Worm (Caenorhabditis elegans) whole organism, L4 larva: ENCODE results near the gene sre-52.
A peak's percentile ranks its signal among the peaks of the same experiment; 100 is the strongest.

ENCODE experiments used
- F10B5.3 ChIP-seq: sonication (generic microtip); optimal IDR thresholded peaks from 2 replicates; lab custom pipeline; 2016; ENCODE audit warnings: mild to moderate bottlenecking, missing genetic modification characterization, missing compliant biosample characterization
- F44E2.7 ChIP-seq: fragments of 200-800 bp; sonication (Bioruptor generic); IDR thresholded peaks from 2 replicates; pipeline ENCODE4 v2.1.2; 2022; ENCODE audit warnings: missing genetic modification characterization, missing compliant biosample characterization
- R02D3.7 ChIP-seq: fragments of 150-350 bp; sonication (generic microtip); optimal IDR thresholded peaks from 3 replicates; lab custom pipeline; 2014; ENCODE audit warnings: missing biosample characterization, missing genetic modification characterization
- T20F7.1 ChIP-seq: fragments of 200-800 bp; sonication (Bioruptor generic); optimal IDR thresholded peaks from 2 replicates; lab custom pipeline; 2018; ENCODE audit warnings: mild to moderate bottlenecking, missing genetic modification characterization, missing compliant biosample characterization
- T26A8.4 ChIP-seq: fragments of 200-800 bp; sonication (Bioruptor generic); IDR thresholded peaks from 2 replicates; pipeline ENCODE4 v1.3.6; 2022; ENCODE audit warnings: missing genetic modification characterization, missing compliant biosample characterization
- Y48G9A.11 ChIP-seq: fragments of 200-800 bp; sonication (Bioruptor generic); IDR thresholded peaks from 2 replicates; pipeline ENCODE4 v1.3.6; 2022; ENCODE audit warnings: missing genetic modification reagents, missing genetic modification characterization, missing compliant biosample characterization
- Y75B8A.6 ChIP-seq: fragments of 200-800 bp; sonication (Bioruptor generic); IDR thresholded peaks from 2 replicates; pipeline ENCODE4 v1.3.6; 2022; ENCODE audit warnings: missing genetic modification reagents, missing genetic modification characterization, missing compliant biosample characterization
- ama-1 ChIP-seq: fragments of 150-350 bp; optimal IDR thresholded peaks from 2 replicates; lab custom pipeline; 2014; ENCODE audit warnings: inconsistent platforms, mixed read lengths
- attf-4 ChIP-seq: sonication (generic microtip); optimal IDR thresholded peaks from 3 replicates; lab custom pipeline; 2017; ENCODE audit warnings: missing biosample characterization, missing genetic modification characterization
- ceh-20 ChIP-seq: fragments of 200-800 bp; sonication (Bioruptor generic); IDR thresholded peaks from 2 replicates; pipeline ENCODE4 v1.3.6; 2022; ENCODE audit warnings: missing genetic modification reagents, missing genetic modification characterization, missing compliant biosample characterization
- ceh-32 ChIP-seq: sonication (generic microtip); optimal IDR thresholded peaks from 2 replicates; lab custom pipeline; 2016; ENCODE audit warnings: mild to moderate bottlenecking, missing genetic modification characterization, missing compliant biosample characterization; ENCODE audit not compliant: poor library complexity
- ceh-44 ChIP-seq: fragments of 200-800 bp; sonication (Bioruptor generic); IDR thresholded peaks from 2 replicates; pipeline ENCODE4 v1.3.6; 2022; ENCODE audit warnings: missing genetic modification reagents, missing genetic modification characterization, missing compliant biosample characterization
- cey-2 ChIP-seq: sonication (generic microtip); optimal IDR thresholded peaks from 3 replicates; lab custom pipeline; 2017; ENCODE audit warnings: missing genetic modification characterization, mild to moderate bottlenecking, missing compliant biosample characterization, antibody characterized with exemption, borderline replicate concordance; ENCODE audit not compliant: insufficient read depth
- ctbp-1 ChIP-seq: fragments of 200-800 bp; sonication (Bioruptor generic); IDR thresholded peaks from 2 replicates; pipeline ENCODE4 v1.3.6; 2022; ENCODE audit warnings: missing genetic modification reagents, missing genetic modification characterization, missing compliant biosample characterization
- daf-16 ChIP-seq, 3 experiments: sonication (generic microtip); optimal IDR thresholded peaks; 2 replicates each; lab custom pipeline; 2016 to 2017; ENCODE audit warnings: missing genetic modification characterization in 3 of 3, missing genetic modification reagents in 3 of 3, mild to moderate bottlenecking in 2 of 3, missing compliant biosample characterization in 2 of 3, missing biosample characterization in 1 of 3, moderate library complexity in 1 of 3
- daf-8 ChIP-seq: fragments of 200-800 bp; sonication (Bioruptor generic); IDR thresholded peaks from 2 replicates; pipeline ENCODE4 v1.3.6; 2022; ENCODE audit warnings: missing genetic modification characterization, missing compliant biosample characterization
- dpl-1 ChIP-seq: fragments of 150-350 bp; optimal IDR thresholded peaks from 2 replicates; lab custom pipeline; 2014; ENCODE audit warnings: missing biosample characterization, missing genetic modification reagents, missing genetic modification characterization
- dve-1 ChIP-seq: sonication (generic microtip); optimal IDR thresholded peaks from 2 replicates; lab custom pipeline; 2017; ENCODE audit warnings: antibody characterized with exemption, mild to moderate bottlenecking, missing genetic modification characterization, missing compliant biosample characterization; ENCODE audit not compliant: insufficient read depth
- hif-1 ChIP-seq, 2 experiments: sonication (generic microtip); optimal IDR thresholded peaks; 2 replicates each; lab custom pipeline; 2016 to 2017; ENCODE audit warnings: missing compliant biosample characterization in 2 of 2, missing genetic modification characterization in 2 of 2, missing genetic modification reagents in 2 of 2, missing genotype in 2 of 2, mild to moderate bottlenecking in 1 of 2
- hlh-11 ChIP-seq: fragments of 200-800 bp; sonication (Bioruptor generic); optimal IDR thresholded peaks from 2 replicates; lab custom pipeline; 2018; ENCODE audit warnings: mild to moderate bottlenecking, missing genetic modification characterization, missing compliant biosample characterization
- hlh-30 ChIP-seq: sonication (generic microtip); optimal IDR thresholded peaks from 2 replicates; lab custom pipeline; 2017; ENCODE audit warnings: antibody characterized with exemption, mild to moderate bottlenecking, missing genetic modification characterization, missing compliant biosample characterization; ENCODE audit not compliant: insufficient read depth
- hmg-1.1 ChIP-seq: fragments of 200-800 bp; sonication (Bioruptor generic); IDR thresholded peaks from 2 replicates; pipeline ENCODE4 v1.3.6; 2022; ENCODE audit warnings: missing genetic modification reagents, missing genetic modification characterization, missing compliant biosample characterization
- lin-13 ChIP-seq: fragments of 150-350 bp; optimal IDR thresholded peaks from 2 replicates; lab custom pipeline; 2014; ENCODE audit warnings: missing biosample characterization, missing genetic modification reagents, missing genetic modification characterization
- lin-38 ChIP-seq: fragments of 200-800 bp; sonication (Bioruptor generic); IDR thresholded peaks from 2 replicates; pipeline ENCODE4 v1.3.6; 2022; ENCODE audit warnings: missing genetic modification reagents, missing genetic modification characterization, missing compliant biosample characterization
- lir-3 ChIP-seq: sonication (generic microtip); optimal IDR thresholded peaks from 2 replicates; lab custom pipeline; 2016; ENCODE audit warnings: mild to moderate bottlenecking, missing genetic modification characterization, missing compliant biosample characterization
- lsy-2 ChIP-seq, 2 experiments: fragments of 150-350 bp in 1 of 2; sonication (generic microtip) in 1 of 2; optimal IDR thresholded peaks; 2 replicates each; lab custom pipeline; 2014 to 2017; ENCODE audit warnings: missing biosample characterization in 2 of 2, missing genetic modification characterization in 2 of 2
- madf-5 ChIP-seq, 2 experiments: fragments of 200-800 bp; sonication (Bioruptor generic); IDR thresholded peaks; 2 replicates each; pipeline ENCODE4 v1.3.6; 2022; ENCODE audit warnings: missing compliant biosample characterization in 2 of 2, missing genetic modification characterization in 2 of 2
- madf-9 ChIP-seq: fragments of 200-800 bp; sonication (Bioruptor generic); conservative IDR thresholded peaks from 2 replicates; pipeline ENCODE4 v1.3.6; 2022; ENCODE audit warnings: missing genetic modification reagents, missing genetic modification characterization, missing compliant biosample characterization
- mdt-29 ChIP-seq: fragments of 200-800 bp; sonication (Bioruptor generic); IDR thresholded peaks from 2 replicates; pipeline ENCODE4 v1.3.6; 2022; ENCODE audit warnings: missing genetic modification reagents, missing genetic modification characterization, missing compliant biosample characterization
- mep-1 ChIP-seq: fragments of 150-350 bp; sonication (generic microtip); optimal IDR thresholded peaks from 3 replicates; lab custom pipeline; 2014; ENCODE audit warnings: missing biosample characterization, missing genetic modification characterization
- mes-2 ChIP-seq: sonication (generic microtip); optimal IDR thresholded peaks from 2 replicates; lab custom pipeline; 2016; ENCODE audit warnings: missing genotype, mild to moderate bottlenecking, missing genetic modification characterization, missing compliant biosample characterization; ENCODE audit not compliant: poor library complexity, severe bottlenecking
- mxl-2 ChIP-seq: fragments of 200-800 bp; sonication (Bioruptor generic); conservative IDR thresholded peaks from 2 replicates; pipeline ENCODE4 v1.3.6; 2022; ENCODE audit warnings: missing genetic modification reagents, missing genetic modification characterization, missing compliant biosample characterization
- nhr-11 ChIP-seq: fragments of 150-350 bp; optimal IDR thresholded peaks from 2 replicates; lab custom pipeline; 2014; ENCODE audit warnings: missing biosample characterization, missing genetic modification characterization
- nhr-28 ChIP-seq: fragments of 150-350 bp; optimal IDR thresholded peaks from 2 replicates; lab custom pipeline; 2014; ENCODE audit warnings: missing biosample characterization, missing genetic modification characterization
- nhr-41 ChIP-seq: fragments of 200-800 bp; sonication (Bioruptor generic); IDR thresholded peaks from 2 replicates; pipeline ENCODE4 v1.3.6; 2022; ENCODE audit warnings: missing genetic modification reagents, missing genetic modification characterization, missing compliant biosample characterization
- nhr-48 ChIP-seq: sonication (generic microtip); optimal IDR thresholded peaks from 2 replicates; lab custom pipeline; 2016; ENCODE audit warnings: mild to moderate bottlenecking, missing genetic modification characterization, missing compliant biosample characterization
- nhr-6 ChIP-seq: fragments of 150-350 bp; optimal IDR thresholded peaks from 2 replicates; lab custom pipeline; 2014; ENCODE audit warnings: missing biosample characterization, missing genetic modification characterization
- nhr-77 ChIP-seq: fragments of 150-350 bp; optimal IDR thresholded peaks from 2 replicates; lab custom pipeline; 2014; ENCODE audit warnings: missing biosample characterization, missing genetic modification characterization
- php-3 ChIP-seq: fragments of 200-800 bp; sonication (Bioruptor generic); IDR thresholded peaks from 2 replicates; pipeline ENCODE4 v1.3.6; 2022; ENCODE audit warnings: missing genetic modification reagents, missing genetic modification characterization, missing compliant biosample characterization
- set-16 ChIP-seq: fragments of 200-800 bp; sonication (Bioruptor generic); IDR thresholded peaks from 2 replicates; pipeline ENCODE4 v1.3.6; 2022; ENCODE audit warnings: missing genetic modification reagents, missing genetic modification characterization, missing compliant biosample characterization
- skn-1 ChIP-seq: fragments of 150-350 bp; optimal IDR thresholded peaks from 2 replicates; lab custom pipeline; 2014; ENCODE audit warnings: missing biosample characterization, missing genetic modification characterization
- snpc-1.2 ChIP-seq: fragments of 200-800 bp; sonication (Bioruptor generic); IDR thresholded peaks from 2 replicates; pipeline ENCODE4 v1.3.6; 2022; ENCODE audit warnings: missing genetic modification reagents, missing genetic modification characterization, missing compliant biosample characterization
- spr-3 ChIP-seq: fragments of 200-800 bp; sonication (Bioruptor generic); optimal IDR thresholded peaks from 2 replicates; lab custom pipeline; 2018; ENCODE audit warnings: mild to moderate bottlenecking, missing genetic modification characterization, missing compliant biosample characterization
- tag-97 ChIP-seq: fragments of 200-800 bp; sonication (Bioruptor generic); IDR thresholded peaks from 2 replicates; pipeline ENCODE4 v1.3.6; 2022; ENCODE audit warnings: missing genetic modification characterization, missing compliant biosample characterization
- tra-1 ChIP-seq: fragments of 200-800 bp; sonication (Bioruptor generic); IDR thresholded peaks from 2 replicates; pipeline ENCODE4 v1.3.6; 2022; ENCODE audit warnings: missing genetic modification reagents, missing genetic modification characterization, missing compliant biosample characterization
- unc-39 ChIP-seq: sonication (generic microtip); optimal IDR thresholded peaks from 2 replicates; lab custom pipeline; 2017; ENCODE audit warnings: missing biosample characterization, missing genetic modification characterization
- zag-1 ChIP-seq: fragments of 150-350 bp; optimal IDR thresholded peaks from 2 replicates; lab custom pipeline; 2014; ENCODE audit warnings: missing biosample characterization, missing genetic modification characterization
- zfp-2 ChIP-seq: sonication (generic microtip); optimal IDR thresholded peaks from 2 replicates; lab custom pipeline; 2016; ENCODE audit warnings: mild to moderate bottlenecking, missing genetic modification characterization, missing compliant biosample characterization
- zip-11 ChIP-seq: fragments of 200-800 bp; sonication (Bioruptor generic); IDR thresholded peaks from 2 replicates; pipeline ENCODE4 v1.3.6; 2022; ENCODE audit warnings: missing genetic modification characterization, missing compliant biosample characterization
- zip-2 ChIP-seq: fragments of 150-350 bp; optimal IDR thresholded peaks from 2 replicates; lab custom pipeline; 2014; ENCODE audit warnings: missing biosample characterization, missing genetic modification characterization
- ztf-7 ChIP-seq: fragments of 150-350 bp; optimal IDR thresholded peaks from 2 replicates; lab custom pipeline; 2014; ENCODE audit warnings: missing biosample characterization, missing genetic modification characterization

sre-52 gene

ce11 chrII:12339152-12339551 lies 3.6 kb downstream of the sre-52 start (continued):
- TF ChIP-seq snpc-1.2 (GFP tag; lab: Robert Waterston, UW) (no peak), dve-1 (tag; lab: Kevin White, UChicago) (peak; percentile 71), zip-11 (GFP tag; lab: Robert Waterston, UW) (no peak), lin-13 (GFP tag; lab: Kevin White, UChicago) (peak; percentile 28), spr-3 (GFP tag; lab: Kevin White, UChicago) (no peak), hlh-30 (tag; lab: Kevin White, UChicago) (peak; percentile 95), ama-1 (no peak), madf-9 (no peak), nhr-11 (no peak), ceh-44 (GFP tag; lab: Robert Waterston, UW) (no peak), set-16 (GFP tag; lab: Robert Waterston, UW) (no peak), nhr-77 (tag; lab: Kevin White, UChicago) (peak; percentile 30), nhr-48 (no peak), ztf-7 (tag; lab: Kevin White, UChicago) (no peak), nhr-28 (peak; percentile 66), ceh-20 (no peak), nhr-41 (GFP tag; lab: Robert Waterston, UW) (no peak), ctbp-1 (GFP tag; lab: Robert Waterston, UW) (no peak), nhr-6 (tag; lab: Kevin White, UChicago) (peak; percentile 43), attf-4 (tag; lab: Kevin White, UChicago) (no peak), cey-2 (tag; lab: Kevin White, UChicago) (no peak), tag-97 (GFP tag; lab: Robert Waterston, UW) (no peak), F10B5.3 (tag; lab: Kevin White, UChicago) (no peak), php-3 (GFP tag; lab: Robert Waterston, UW) (no peak), daf-8 (GFP tag; lab: Robert Waterston, UW) (no peak), mep-1 (peak; percentile 78), daf-16 (GFP tag; optimal IDR thresholded peaks at IDR 0.05; lab: Kevin White, UChicago) (no peak), daf-16 (tag; optimal IDR thresholded peaks at IDR 0.05; lab: Kevin White, UChicago) (peak; percentile 53), tra-1 (GFP tag; lab: Robert Waterston, UW) (no peak), hmg-1.1 (GFP tag; lab: Robert Waterston, UW) (no peak; the same call in 1 of the 2 replicates), R02D3.7 (no peak), mdt-29 (no peak), zip-2 (no peak), hif-1 (tag; optimal IDR thresholded peaks at IDR 0.05; lab: Kevin White, UChicago) (peak in 1 of 2 experiments; percentile 59), dpl-1 (peak; percentile 43), Y75B8A.6 (GFP tag; lab: Robert Waterston, UW) (no peak), unc-39 (tag; lab: Kevin White, UChicago) (no peak), lin-38 (GFP tag; lab: Robert Waterston, UW) (peak; percentile 30; the same call in 1 of the 2 replicates), F44E2.7 (GFP tag; lab: Robert Waterston, UW) (no peak), Y48G9A.11 (no peak), ceh-32 (tag; lab: Kevin White, UChicago) (no peak), hlh-11 (no peak), skn-1 (tag; lab: Kevin White, UChicago) (no peak), lir-3 (tag; lab: Kevin White, UChicago) (no peak), zag-1 (no peak), mxl-2 (GFP tag; lab: Robert Waterston, UW) (no peak), T26A8.4 (no peak), zfp-2 (tag; lab: Kevin White, UChicago) (no peak), mes-2 (tag; lab: Kevin White, UChicago) (no peak), T20F7.1 (GFP tag; lab: Kevin White, UChicago) (no peak), lsy-2 (tag; optimal IDR thresholded peaks at IDR 0.05; lab: Kevin White, UChicago) (peak; percentile 65 to 94), madf-5 (GFP tag; IDR thresholded peaks at IDR 0.05; lab: Robert Waterston, UW) (0 out of 4 replicates have a peak, but pooled peaks of 1 of the 2 experiments have one; percentile 17)
